Worm (Caenorhabditis elegans): ENCODE results near the gene T01B7.5.

The T01B7.5 gene

ce11 chrII:8733627-8734026 is 17.0 kb downstream of the T01B7.5 start:
- TF ChIP-seq unc-39 (tag; optimal IDR thresholded peaks at IDR 0.05) (no peak), ces-1 (GFP tag; optimal IDR thresholded peaks at IDR 0.05) (no peak), ztf-11 (tag; optimal IDR thresholded peaks at IDR 0.05) (no peak), tbx-8 (GFP tag; optimal IDR thresholded peaks at IDR 0.05) (no peak), cnd-1 (tag; optimal IDR thresholded peaks at IDR 0.05) (no peak), sptf-1 (tag; optimal IDR thresholded peaks at IDR 0.05) (no peak), pha-4 (tag; optimal IDR thresholded peaks at IDR 0.05) (peak; percentile 44), drap-1 (GFP tag; optimal IDR thresholded peaks at IDR 0.05) (no peak)

ce11 chrII:8737456-8737855 is 20.8 kb downstream of the T01B7.5 start, which contains the start of gene idpb-4:
Gene idpb-4 (minus strand): TSS chrII:8737556.
- TF ChIP-seq M03D4.4 (tag; optimal IDR thresholded peaks at IDR 0.05) = no peak
- peak; percentile 72 for TF ChIP-seq zip-8 (tag; optimal IDR thresholded peaks at IDR 0.05)

- TF ChIP-seq elt-3 (tag; optimal IDR thresholded peaks at IDR 0.05) (no peak), nhr-28 (tag; optimal IDR thresholded peaks at IDR 0.05) (no peak), mls-2 (tag; optimal IDR thresholded peaks at IDR 0.05) (no peak)
These were observed 21.6 kb downstream of the T01B7.5 start for ce11 chrII:8738244-8738643.

- no peak for TF ChIP-seq bed-3 (GFP tag; optimal IDR thresholded peaks at IDR 0.05)
- TF ChIP-seq blmp-1 (tag; optimal IDR thresholded peaks at IDR 0.05) = no peak
- TF ChIP-seq lsy-2 (tag; optimal IDR thresholded peaks at IDR 0.05) = no peak
These were observed 22.3 kb downstream of the T01B7.5 start for ce11 chrII:8738955-8739354.

ce11 chrII:8740326-8740949 is 23.8 kb downstream of the T01B7.5 start:
- TF ChIP-seq M03D4.4 (tag; optimal IDR thresholded peaks at IDR 0.05) = no peak
- peak; percentile 14 for TF ChIP-seq nhr-237 (tag; optimal IDR thresholded peaks at IDR 0.05)

ce11 chrII:8741277-8741676 is 24.6 kb downstream of the T01B7.5 start:
- TF ChIP-seq nhr-2 (tag; optimal IDR thresholded peaks at IDR 0.05) (no peak), hlh-1 (tag; optimal IDR thresholded peaks at IDR 0.05) (peak; percentile 19)

- no peak for TF ChIP-seq nhr-12 (tag; optimal IDR thresholded peaks at IDR 0.05)
- TF ChIP-seq mab-5 (tag; optimal IDR thresholded peaks at IDR 0.05) = no peak
These were observed 25.6 kb downstream of the T01B7.5 start for ce11 chrII:8742006-8742847.

ce11 chrII:8742972-8743371 is 26.3 kb downstream of the T01B7.5 start:
- TF ChIP-seq nhr-76 (tag; optimal IDR thresholded peaks at IDR 0.05) (no peak), unc-62 (GFP tag; optimal IDR thresholded peaks at IDR 0.05) (no peak), cnd-1 (tag; optimal IDR thresholded peaks at IDR 0.05) (no peak), ceh-39 (tag; optimal IDR thresholded peaks at IDR 0.05) (no peak), nhr-12 (tag; optimal IDR thresholded peaks at IDR 0.05) (no peak), zip-8 (tag; optimal IDR thresholded peaks at IDR 0.05) (no peak), sptf-1 (tag; optimal IDR thresholded peaks at IDR 0.05) (no peak), blmp-1 (tag; optimal IDR thresholded peaks at IDR 0.05) (no peak), snpc-4 (tag; optimal IDR thresholded peaks at IDR 0.05) (no peak), nhr-28 (tag; optimal IDR thresholded peaks at IDR 0.05) (no peak), pha-4 (tag; optimal IDR thresholded peaks at IDR 0.05) (no peak), ceh-43 (GFP tag; optimal IDR thresholded peaks at IDR 0.05) (no peak), unc-120 (tag; optimal IDR thresholded peaks at IDR 0.05; ENCODE audit: poor library complexity, severe bottlenecking) (no peak), lin-13 (tag; optimal IDR thresholded peaks at IDR 0.05) (no peak), ces-1 (GFP tag; optimal IDR thresholded peaks at IDR 0.05) (no peak)

Data from whole organism, mixed stage, embryonic.